Worm (Caenorhabditis elegans): ENCODE data around the gene rsp-1.

ce11 chrII:11476410-11476809 is 23.2 kb downstream of the rsp-1 start, which contains the start of gene W02B12.16:
- TF ChIP-seq ama-1 (optimal IDR thresholded peaks at IDR 0.05), result no peak
- TF ChIP-seq fos-1 (tag; optimal IDR thresholded peaks at IDR 0.05), result no peak
- no peak for TF ChIP-seq ceh-9 (tag; optimal IDR thresholded peaks at IDR 0.05)
- no peak for TF ChIP-seq snpc-4 (tag; optimal IDR thresholded peaks at IDR 0.05)
- no peak for TF ChIP-seq elt-1 (tag; optimal IDR thresholded peaks at IDR 0.05)
- no peak for TF ChIP-seq unc-39 (tag; optimal IDR thresholded peaks at IDR 0.05)
- no peak for TF ChIP-seq nhr-12 (tag; optimal IDR thresholded peaks at IDR 0.05)
- TF ChIP-seq ceh-28 (tag; optimal IDR thresholded peaks at IDR 0.05), result no peak
- no peak for TF ChIP-seq egl-27 (tag; optimal IDR thresholded peaks at IDR 0.05)
- TF ChIP-seq ceh-16 (tag; optimal IDR thresholded peaks at IDR 0.05), result no peak
- no peak for TF ChIP-seq mdl-1 (tag; optimal IDR thresholded peaks at IDR 0.05)
- TF ChIP-seq unc-62 (GFP tag; optimal IDR thresholded peaks at IDR 0.05), result no peak

Measured in whole organism, L3 larva.